Worm (Caenorhabditis elegans) whole organism, L4 larva: ENCODE data around the gene F15D4.2.

Experiments used
- D1046.2 ChIP-seq: fragments of 200-800 bp; sonication (Bioruptor generic); IDR thresholded peaks from 2 replicates; pipeline ENCODE4 v1.3.6; 2022; ENCODE audit warnings: missing genetic modification characterization, missing compliant biosample characterization
- F26F4.8 ChIP-seq: fragments of 200-800 bp; sonication (Bioruptor generic); conservative IDR thresholded peaks from 2 replicates; pipeline ENCODE4 v1.3.6; 2022; ENCODE audit warnings: missing genetic modification characterization, missing compliant biosample characterization
- F37D6.2 ChIP-seq: sonication (generic microtip); optimal IDR thresholded peaks from 2 replicates; lab custom pipeline; 2016; ENCODE audit warnings: mild to moderate bottlenecking, missing genetic modification characterization, missing compliant biosample characterization
- aha-1 ChIP-seq: fragments of 150-350 bp; peaks from one replicate; lab custom pipeline; 2014; ENCODE audit warnings: missing biosample characterization, missing genetic modification characterization
- ceh-28 ChIP-seq: fragments of 150-350 bp; optimal IDR thresholded peaks from 2 replicates; lab custom pipeline; 2014; ENCODE audit warnings: missing biosample characterization, missing genetic modification reagents, missing genetic modification characterization
- ceh-62 ChIP-seq: sonication (generic microtip); optimal IDR thresholded peaks from 2 replicates; lab custom pipeline; 2017; ENCODE audit warnings: missing biosample characterization, missing genetic modification characterization
- ces-1 ChIP-seq: fragments of 150-350 bp; sonication (generic microtip); optimal IDR thresholded peaks from 4 replicates; lab custom pipeline; 2014; ENCODE audit warnings: missing biosample characterization, missing genetic modification reagents, missing genetic modification characterization
- dmd-9 ChIP-seq: fragments of 200-800 bp; sonication (Bioruptor generic); IDR thresholded peaks from 2 replicates; pipeline ENCODE4 v1.3.6; 2022; ENCODE audit warnings: missing genetic modification reagents, missing genetic modification characterization, missing compliant biosample characterization
- egl-43 ChIP-seq: fragments of 200-800 bp; sonication (Bioruptor generic); IDR thresholded peaks from 2 replicates; pipeline ENCODE4 v1.3.6; 2022; ENCODE audit warnings: missing genetic modification reagents, missing genetic modification characterization, missing compliant biosample characterization
- hlh-11 ChIP-seq: fragments of 200-800 bp; sonication (Bioruptor generic); optimal IDR thresholded peaks from 2 replicates; lab custom pipeline; 2018; ENCODE audit warnings: mild to moderate bottlenecking, missing genetic modification characterization, missing compliant biosample characterization
- hmg-1.1 ChIP-seq: fragments of 200-800 bp; sonication (Bioruptor generic); IDR thresholded peaks from 2 replicates; pipeline ENCODE4 v1.3.6; 2022; ENCODE audit warnings: missing genetic modification reagents, missing genetic modification characterization, missing compliant biosample characterization
- lin-13 ChIP-seq: fragments of 150-350 bp; optimal IDR thresholded peaks from 2 replicates; lab custom pipeline; 2014; ENCODE audit warnings: missing biosample characterization, missing genetic modification reagents, missing genetic modification characterization
- lin-39 ChIP-seq: fragments of 150-350 bp; optimal IDR thresholded peaks from 2 replicates; lab custom pipeline; 2014; ENCODE audit warnings: missing biosample characterization, missing genetic modification reagents, missing genetic modification characterization
- lsy-2 ChIP-seq, 2 experiments: fragments of 150-350 bp in 1 of 2; sonication (generic microtip) in 1 of 2; optimal IDR thresholded peaks; 2 replicates each; lab custom pipeline; 2014 to 2017; ENCODE audit warnings: missing biosample characterization in 2 of 2, missing genetic modification characterization in 2 of 2
- madf-9 ChIP-seq: fragments of 200-800 bp; sonication (Bioruptor generic); conservative IDR thresholded peaks from 2 replicates; pipeline ENCODE4 v1.3.6; 2022; ENCODE audit warnings: missing genetic modification reagents, missing genetic modification characterization, missing compliant biosample characterization
- mxl-3 ChIP-seq: fragments of 200-800 bp; sonication (Bioruptor generic); optimal IDR thresholded peaks from 2 replicates; lab custom pipeline; 2018; ENCODE audit warnings: mild to moderate bottlenecking, missing genetic modification characterization, missing compliant biosample characterization
- nhr-102 ChIP-seq: sonication (generic microtip); optimal IDR thresholded peaks from 2 replicates; lab custom pipeline; 2016; ENCODE audit warnings: mild to moderate bottlenecking, missing genetic modification characterization, moderate library complexity, missing compliant biosample characterization
- nhr-28 ChIP-seq: fragments of 150-350 bp; optimal IDR thresholded peaks from 2 replicates; lab custom pipeline; 2014; ENCODE audit warnings: missing biosample characterization, missing genetic modification characterization
- nhr-48 ChIP-seq: sonication (generic microtip); optimal IDR thresholded peaks from 2 replicates; lab custom pipeline; 2016; ENCODE audit warnings: mild to moderate bottlenecking, missing genetic modification characterization, missing compliant biosample characterization
- pha-4 ChIP-seq, 2 experiments: fragments of 150-350 bp in 1 of 2; fragments of 200-800 bp in 1 of 2; sonication (Bioruptor generic) in 1 of 2; IDR thresholded peaks in 1 of 2; optimal IDR thresholded peaks in 1 of 2; 2 replicates each; pipeline versions ENCODE4 v1.3.6 to Lab custom; 2014 to 2022; ENCODE audit warnings: missing genetic modification characterization in 2 of 2, missing genetic modification reagents in 2 of 2, missing biosample characterization in 1 of 2, missing compliant biosample characterization in 1 of 2
- php-3 ChIP-seq: fragments of 200-800 bp; sonication (Bioruptor generic); IDR thresholded peaks from 2 replicates; pipeline ENCODE4 v1.3.6; 2022; ENCODE audit warnings: missing genetic modification reagents, missing genetic modification characterization, missing compliant biosample characterization
- pqm-1 ChIP-seq: sonication (generic microtip); optimal IDR thresholded peaks from 2 replicates; lab custom pipeline; 2017; ENCODE audit warnings: missing biosample characterization, missing genetic modification characterization
- rbr-2 ChIP-seq: sonication (generic microtip); optimal IDR thresholded peaks from 2 replicates; lab custom pipeline; 2016; ENCODE audit warnings: missing genotype, missing genetic modification characterization, missing compliant biosample characterization
- saeg-2 ChIP-seq: fragments of 200-800 bp; sonication (Bioruptor generic); IDR thresholded peaks from 2 replicates; pipeline ENCODE4 v1.3.6; 2022; ENCODE audit warnings: missing genetic modification reagents, missing genetic modification characterization, missing compliant biosample characterization
- sdz-12 ChIP-seq: fragments of 200-800 bp; sonication (Bioruptor generic); optimal IDR thresholded peaks from 2 replicates; lab custom pipeline; 2018; ENCODE audit warnings: mild to moderate bottlenecking, missing genetic modification characterization, missing compliant biosample characterization
- set-16 ChIP-seq: fragments of 200-800 bp; sonication (Bioruptor generic); IDR thresholded peaks from 2 replicates; pipeline ENCODE4 v1.3.6; 2022; ENCODE audit warnings: missing genetic modification reagents, missing genetic modification characterization, missing compliant biosample characterization
- snpc-1.2 ChIP-seq: fragments of 200-800 bp; sonication (Bioruptor generic); IDR thresholded peaks from 2 replicates; pipeline ENCODE4 v1.3.6; 2022; ENCODE audit warnings: missing genetic modification reagents, missing genetic modification characterization, missing compliant biosample characterization
- spr-1 ChIP-seq: sonication (generic microtip); optimal IDR thresholded peaks from 2 replicates; lab custom pipeline; 2016; ENCODE audit warnings: mild to moderate bottlenecking, missing genetic modification characterization, missing compliant biosample characterization
- tag-97 ChIP-seq: fragments of 200-800 bp; sonication (Bioruptor generic); IDR thresholded peaks from 2 replicates; pipeline ENCODE4 v1.3.6; 2022; ENCODE audit warnings: missing genetic modification characterization, missing compliant biosample characterization
- tra-1 ChIP-seq: fragments of 200-800 bp; sonication (Bioruptor generic); IDR thresholded peaks from 2 replicates; pipeline ENCODE4 v1.3.6; 2022; ENCODE audit warnings: missing genetic modification reagents, missing genetic modification characterization, missing compliant biosample characterization
- unc-39 ChIP-seq: sonication (generic microtip); optimal IDR thresholded peaks from 2 replicates; lab custom pipeline; 2017; ENCODE audit warnings: missing biosample characterization, missing genetic modification characterization
- vab-7 ChIP-seq: fragments of 200-800 bp; sonication (Bioruptor generic); IDR thresholded peaks from 2 replicates; pipeline ENCODE4 v1.3.6; 2022; ENCODE audit warnings: missing genetic modification reagents, missing genetic modification characterization, missing compliant biosample characterization
- ztf-7 ChIP-seq: fragments of 150-350 bp; optimal IDR thresholded peaks from 2 replicates; lab custom pipeline; 2014; ENCODE audit warnings: missing biosample characterization, missing genetic modification characterization

Gene F15D4.2

ce11 chrII:13215792-13216191, at the start of gene F15D4.2:
F15D4.2 (plus strand) TSS chrII:13216092.
- no peak for TF ChIP-seq D1046.2
- TF ChIP-seq F37D6.2 (tag; lab: Kevin White, UChicago) = no peak
- TF ChIP-seq php-3 (GFP tag; lab: Robert Waterston, UW) = 0 out of 2 replicates have a peak, but pooled peaks have one; percentile 21

DNA sequence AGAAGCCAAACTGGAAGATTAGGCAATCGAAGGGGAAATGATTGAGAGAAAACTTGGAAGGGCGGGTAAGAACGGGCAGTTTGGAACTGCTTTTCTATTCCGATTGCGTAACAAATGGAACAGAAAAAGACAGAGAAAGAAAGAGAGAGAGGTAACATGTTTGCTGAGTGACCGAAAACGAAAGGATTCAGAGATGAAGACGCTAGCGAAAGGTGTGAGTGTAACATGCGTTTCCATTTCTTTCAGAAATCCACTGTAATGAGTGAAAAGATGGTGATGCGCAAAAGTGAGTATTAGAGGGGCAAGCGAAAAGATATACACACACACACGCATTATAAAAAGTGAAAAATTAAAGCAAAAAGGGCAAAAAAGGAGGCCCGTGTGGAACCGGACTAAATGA, 48.4 kb upstream of the F15D4.2 start:
- TF ChIP-seq mxl-3 (GFP tag; lab: Kevin White, UChicago) = peak; percentile 16
- TF ChIP-seq nhr-48 (tag; lab: Kevin White, UChicago) = peak; percentile 24
- no peak for TF ChIP-seq saeg-2 (GFP tag; lab: Robert Waterston, UW)
- TF ChIP-seq spr-1 (tag; lab: Kevin White, UChicago) = peak; percentile 25
- peak; percentile 38 for TF ChIP-seq nhr-28 (tag; lab: Kevin White, UChicago)
- TF ChIP-seq sdz-12 = no peak
- peak; percentile 52 for TF ChIP-seq hlh-11 (tag; lab: Kevin White, UChicago)
- no peak for TF ChIP-seq pqm-1 (tag; lab: Kevin White, UChicago)

- peak; percentile 22 for TF ChIP-seq mxl-3 (GFP tag; lab: Kevin White, UChicago)
- TF ChIP-seq sdz-12 = peak; percentile 3
- TF ChIP-seq aha-1 (tag; lab: Kevin White, UChicago) = peak; percentile 76
- peak; percentile 61 for TF ChIP-seq set-16
- peak; percentile 13 for TF ChIP-seq hlh-11 (tag; lab: Kevin White, UChicago)
- no peak for TF ChIP-seq madf-9 (GFP tag; lab: Robert Waterston, UW)
- no peak for TF ChIP-seq ceh-62
- TF ChIP-seq, all 104 proteins: peak for 5
Measured at ce11 chrII:13170696-13171095, 45.2 kb upstream of the F15D4.2 start.

- TF ChIP-seq mxl-3 (GFP tag; lab: Kevin White, UChicago) (peak; percentile 53), set-16 (peak; percentile 68), F26F4.8 (GFP tag; lab: Robert Waterston, UW) (no peak)
Measured at ce11 chrII:13174435-13174834, 41.5 kb upstream of the F15D4.2 start.

ce11 chrII:13181465-13181864, 34.4 kb upstream of the F15D4.2 start, which contains the start of gene W09H1.1:
W09H1.1 (minus strand) TSS chrII:13181565.
- TF ChIP-seq tra-1 (GFP tag; lab: Robert Waterston, UW) (no peak), spr-1 (tag; lab: Kevin White, UChicago) (no peak)

- peak; percentile 52 for TF ChIP-seq set-16
Measured at ce11 chrII:13182295-13182694, 33.6 kb upstream of the F15D4.2 start.

ce11 chrII:13183228-13183755, 32.6 kb upstream of the F15D4.2 start, which contains the start of the genes W09H1.4 and his-73:
W09H1.4 (plus strand) TSS chrII:13183528.
his-73 (plus strand) TSS chrII:13183705.
- TF ChIP-seq hmg-1.1 (GFP tag; lab: Robert Waterston, UW) (no peak), aha-1 (tag; lab: Kevin White, UChicago) (peak; percentile 31)
- TF ChIP-seq, all 104 proteins: peak for 1

ce11 chrII:13184129-13184528, 31.8 kb upstream of the F15D4.2 start, which contains the start of gene W09H1.3:
W09H1.3 (plus strand) TSS chrII:13184429.
- peak; percentile 44; the same call in 1 of the 2 replicates for TF ChIP-seq egl-43 (GFP tag; lab: Robert Waterston, UW)
- no peak for TF ChIP-seq rbr-2 (tag; lab: Kevin White, UChicago)
- TF ChIP-seq, all 104 proteins: peak for 1

- no peak for TF ChIP-seq vab-7 (GFP tag; lab: Robert Waterston, UW)
- TF ChIP-seq snpc-1.2 = no peak
- no peak for TF ChIP-seq ztf-7 (tag; lab: Kevin White, UChicago)
- TF ChIP-seq lin-13 (GFP tag; lab: Kevin White, UChicago) = no peak
- TF ChIP-seq pqm-1 (tag; lab: Kevin White, UChicago) = no peak
- no peak for TF ChIP-seq egl-43 (GFP tag; lab: Robert Waterston, UW)
- TF ChIP-seq pha-4 (GFP tag; IDR thresholded peaks at IDR 0.05; lab: Robert Waterston, UW) = no peak
- no peak for TF ChIP-seq pha-4 (tag; optimal IDR thresholded peaks at IDR 0.05; lab: Kevin White, UChicago)
- TF ChIP-seq dmd-9 = no peak
- TF ChIP-seq unc-39 (tag; lab: Kevin White, UChicago) = no peak
- no peak for TF ChIP-seq nhr-102 (tag; lab: Kevin White, UChicago)
- no peak for TF ChIP-seq lin-39 (tag; lab: Kevin White, UChicago)
- TF ChIP-seq mxl-3 (GFP tag; lab: Kevin White, UChicago) = no peak
- no peak for TF ChIP-seq hmg-1.1 (GFP tag; lab: Robert Waterston, UW)
- no peak for TF ChIP-seq tag-97
- TF ChIP-seq lsy-2 (tag; optimal IDR thresholded peaks at IDR 0.05; lab: Kevin White, UChicago) = peak in 1 of 2 experiments; percentile 59
- TF ChIP-seq ces-1 = no peak
- no peak for TF ChIP-seq ceh-28
Measured at ce11 chrII:13187188-13187587, 28.7 kb upstream of the F15D4.2 start, which contains the start of gene mecr-1. mecr-1 (minus strand) TSS chrII:13187314.
